Worm (Caenorhabditis elegans): ENCODE data around the gene elt-7.

ce11 chrV:4730075-4730474 lies 40.4 kb upstream of the elt-7 start, which contains the start of gene tig-2:
- TF ChIP-seq nfya-2 (GFP tag; IDR thresholded peaks at IDR 0.05) (no peak), snpc-4 (GFP tag; optimal IDR thresholded peaks at IDR 0.05) (no peak), snpc-4 (tag; optimal IDR thresholded peaks at IDR 0.05) (no peak), hlh-12 (tag; optimal IDR thresholded peaks at IDR 0.05) (no peak), rpc-1 (optimal IDR thresholded peaks at IDR 0.05) (no peak), rpc-1 (tag; optimal IDR thresholded peaks at IDR 0.05) (no peak), dpff-1 (tag; optimal IDR thresholded peaks at IDR 0.05) (no peak), F55B11.4 (tag; optimal IDR thresholded peaks at IDR 0.05; ENCODE audit: borderline replicate concordance, insufficient read depth) (no peak), cebp-2 (GFP tag; IDR thresholded peaks at IDR 0.05) (no peak), ets-4 (GFP tag; optimal IDR thresholded peaks at IDR 0.05) (no peak), lag-1 (GFP tag; IDR thresholded peaks at IDR 0.05) (no peak)
